Worm (Caenorhabditis elegans) whole organism, L1 larva: Measurements from ENCODE around the gene fshr-1.

Experiments used
- C16A3.4 ChIP-seq: fragments of 150-350 bp; optimal IDR thresholded peaks from 2 replicates; lab custom pipeline; 2014; ENCODE audit warnings: missing biosample characterization, missing genetic modification characterization
- C34B4.2 ChIP-seq: sonication (generic microtip); optimal IDR thresholded peaks from 2 replicates; lab custom pipeline; 2017; ENCODE audit warnings: mild to moderate bottlenecking, missing genetic modification characterization, missing compliant biosample characterization
- F16B12.6 ChIP-seq: fragments of 150-350 bp; optimal IDR thresholded peaks from 2 replicates; lab custom pipeline; 2014; ENCODE audit warnings: missing biosample characterization, missing genetic modification characterization
- Y116A8C.19 ChIP-seq: sonication (generic microtip); optimal IDR thresholded peaks from 2 replicates; lab custom pipeline; 2016; ENCODE audit warnings: missing compliant biosample characterization, missing genetic modification characterization, borderline replicate concordance
- aha-1 ChIP-seq: fragments of 150-350 bp; optimal IDR thresholded peaks from 2 replicates; lab custom pipeline; 2014; ENCODE audit warnings: missing biosample characterization, missing genetic modification characterization
- alr-1 ChIP-seq: fragments of 200-800 bp; sonication (Bioruptor generic); optimal IDR thresholded peaks from 2 replicates; lab custom pipeline; 2018; ENCODE audit warnings: borderline replicate concordance, mild to moderate bottlenecking, missing genetic modification characterization, missing compliant biosample characterization
- aly-2 ChIP-seq: fragments of 150-350 bp; optimal IDR thresholded peaks from 2 replicates; lab custom pipeline; 2014; ENCODE audit warnings: missing biosample characterization, missing genetic modification characterization
- ceh-63 ChIP-seq: fragments of 200-800 bp; sonication (Bioruptor generic); optimal IDR thresholded peaks from 2 replicates; lab custom pipeline; 2018; ENCODE audit warnings: mild to moderate bottlenecking, missing genetic modification characterization, missing compliant biosample characterization
- ceh-8 ChIP-seq: fragments of 200-800 bp; sonication (Bioruptor generic); optimal IDR thresholded peaks from 2 replicates; lab custom pipeline; 2018; ENCODE audit warnings: mild to moderate bottlenecking, missing genetic modification characterization, moderate library complexity, missing compliant biosample characterization
- ceh-82 ChIP-seq, 3 experiments: fragments of 150-350 bp in 1 of 3; sonication (generic microtip) in 2 of 3; optimal IDR thresholded peaks; 2 replicates each; lab custom pipeline; 2014 to 2017; ENCODE audit warnings: missing biosample characterization in 3 of 3, missing genetic modification characterization in 3 of 3
- ces-1 ChIP-seq: fragments of 150-350 bp; optimal IDR thresholded peaks from 2 replicates; lab custom pipeline; 2014; ENCODE audit warnings: missing biosample characterization, missing genetic modification reagents, missing genetic modification characterization
- dsc-1 ChIP-seq: sonication (generic microtip); optimal IDR thresholded peaks from 2 replicates; lab custom pipeline; 2016; ENCODE audit warnings: mild to moderate bottlenecking, missing genetic modification characterization, missing compliant biosample characterization
- efl-1 ChIP-seq, 4 experiments: fragments of 150-350 bp; optimal IDR thresholded peaks in 3 of 4; peaks in 1 of 4; 1 replicate in 1 of 4; 2 replicates in 3 of 4; lab custom pipeline; 2014; ENCODE audit warnings: missing biosample characterization in 2 of 4, missing genetic modification characterization in 2 of 4, missing genetic modification reagents in 2 of 4
- efl-3 ChIP-seq: fragments of 200-800 bp; sonication (Bioruptor generic); optimal IDR thresholded peaks from 2 replicates; lab custom pipeline; 2018; ENCODE audit warnings: mild to moderate bottlenecking, missing genetic modification characterization, missing compliant biosample characterization
- ets-5 ChIP-seq: fragments of 200-800 bp; sonication (Bioruptor generic); IDR thresholded peaks from 2 replicates; pipeline ENCODE4 v1.3.6; 2022; ENCODE audit warnings: missing genetic modification characterization, missing compliant biosample characterization
- fkh-10 ChIP-seq: sonication (generic microtip); optimal IDR thresholded peaks from 2 replicates; lab custom pipeline; 2017; ENCODE audit warnings: missing biosample characterization, missing genetic modification reagents, missing genetic modification characterization
- fos-1 ChIP-seq: fragments of 150-350 bp; optimal IDR thresholded peaks from 2 replicates; lab custom pipeline; 2014; ENCODE audit warnings: missing biosample characterization, missing genetic modification characterization
- grh-1 ChIP-seq: fragments of 200-800 bp; sonication (Bioruptor generic); IDR thresholded peaks from 2 replicates; pipeline ENCODE4 v1.3.6; 2022; ENCODE audit warnings: missing genetic modification reagents, missing genetic modification characterization, missing compliant biosample characterization
- hlh-17 ChIP-seq: fragments of 200-800 bp; sonication (Bioruptor generic); optimal IDR thresholded peaks from 2 replicates; lab custom pipeline; 2018; ENCODE audit warnings: missing genetic modification characterization, mild to moderate bottlenecking, missing compliant biosample characterization, moderate library complexity, borderline replicate concordance
- hpl-2 ChIP-seq: fragments of 150-350 bp; optimal IDR thresholded peaks from 2 replicates; lab custom pipeline; 2014; ENCODE audit warnings: missing biosample characterization, missing genetic modification reagents, missing genetic modification characterization
- isw-1 ChIP-seq: fragments of 200-800 bp; sonication (Bioruptor generic); IDR thresholded peaks from 2 replicates; pipeline ENCODE4 v1.3.6; 2022; ENCODE audit warnings: missing genetic modification characterization, missing compliant biosample characterization
- jun-1 ChIP-seq: fragments of 150-350 bp; optimal IDR thresholded peaks from 2 replicates; lab custom pipeline; 2014; ENCODE audit warnings: missing biosample characterization, missing genetic modification reagents, missing genetic modification characterization
- lin-14 ChIP-seq: fragments of 200-800 bp; sonication (Bioruptor generic); optimal IDR thresholded peaks from 2 replicates; lab custom pipeline; 2018; ENCODE audit warnings: mild to moderate bottlenecking, missing genetic modification characterization, moderate library complexity, missing compliant biosample characterization
- lin-15B ChIP-seq: fragments of 150-350 bp; sonication (generic microtip); optimal IDR thresholded peaks from 3 replicates; lab custom pipeline; 2014; ENCODE audit warnings: missing biosample characterization, missing genetic modification characterization
- lin-39 ChIP-seq: fragments of 150-350 bp; optimal IDR thresholded peaks from 2 replicates; lab custom pipeline; 2014; ENCODE audit warnings: missing biosample characterization, missing genetic modification reagents, missing genetic modification characterization
- lir-3 ChIP-seq: sonication (generic microtip); optimal IDR thresholded peaks from 2 replicates; lab custom pipeline; 2016; ENCODE audit warnings: mild to moderate bottlenecking, missing genetic modification characterization, moderate library complexity, missing compliant biosample characterization; ENCODE audit not compliant: poor library complexity
- mdl-1 ChIP-seq, 2 experiments: fragments of 150-350 bp; optimal IDR thresholded peaks; 2 replicates each; lab custom pipeline; 2014 to 2017; ENCODE audit warnings: missing biosample characterization in 2 of 2, missing genetic modification characterization in 2 of 2, inconsistent platforms in 1 of 2
- mep-1 ChIP-seq: fragments of 150-350 bp; optimal IDR thresholded peaks from 2 replicates; lab custom pipeline; 2014; ENCODE audit warnings: missing biosample characterization, missing genetic modification characterization
- nhr-11 ChIP-seq: fragments of 150-350 bp; optimal IDR thresholded peaks from 2 replicates; lab custom pipeline; 2014; ENCODE audit warnings: missing biosample characterization, missing genetic modification characterization
- nhr-12 ChIP-seq: sonication (generic microtip); optimal IDR thresholded peaks from 2 replicates; lab custom pipeline; 2017; ENCODE audit warnings: missing biosample characterization, missing genetic modification characterization
- nhr-19 ChIP-seq: fragments of 200-800 bp; sonication (Bioruptor generic); conservative IDR thresholded peaks from 2 replicates; pipeline ENCODE4 v1.3.6; 2022; ENCODE audit warnings: missing genetic modification characterization, missing compliant biosample characterization
- nhr-20 ChIP-seq: sonication (generic microtip); optimal IDR thresholded peaks from 2 replicates; lab custom pipeline; 2016; ENCODE audit warnings: mild to moderate bottlenecking, missing genetic modification characterization, missing compliant biosample characterization
- nhr-28 ChIP-seq: fragments of 150-350 bp; optimal IDR thresholded peaks from 2 replicates; lab custom pipeline; 2014; ENCODE audit warnings: missing biosample characterization, missing genetic modification characterization
- nhr-47 ChIP-seq: sonication (generic microtip); optimal IDR thresholded peaks from 2 replicates; lab custom pipeline; 2016; ENCODE audit warnings: mild to moderate bottlenecking, missing genetic modification characterization, moderate library complexity, missing compliant biosample characterization
- nhr-76 ChIP-seq: sonication (generic microtip); optimal IDR thresholded peaks from 2 replicates; lab custom pipeline; 2017; ENCODE audit warnings: missing biosample characterization, missing genetic modification characterization
- nhr-77 ChIP-seq: fragments of 150-350 bp; optimal IDR thresholded peaks from 2 replicates; lab custom pipeline; 2014; ENCODE audit warnings: missing biosample characterization, missing genetic modification characterization
- nhr-85 ChIP-seq: sonication (generic microtip); peaks from one replicate; lab custom pipeline; 2016; ENCODE audit warnings: missing genetic modification characterization, inconsistent platforms, missing compliant biosample characterization
- nhr-90 ChIP-seq: sonication (generic microtip); optimal IDR thresholded peaks from 2 replicates; lab custom pipeline; 2016; ENCODE audit warnings: mild to moderate bottlenecking, missing genetic modification characterization, missing compliant biosample characterization; ENCODE audit not compliant: poor library complexity
- pag-3 ChIP-seq: sonication (generic microtip); optimal IDR thresholded peaks from 2 replicates; lab custom pipeline; 2017; ENCODE audit warnings: missing genetic modification characterization, mild to moderate bottlenecking, missing compliant biosample characterization, antibody characterized with exemption, borderline replicate concordance; ENCODE audit not compliant: insufficient read depth
- pqm-1 ChIP-seq: sonication (generic microtip); optimal IDR thresholded peaks from 3 replicates; lab custom pipeline; 2017; ENCODE audit warnings: missing biosample characterization, missing genetic modification characterization
- rnt-1 ChIP-seq: sonication (generic microtip); optimal IDR thresholded peaks from 2 replicates; lab custom pipeline; 2016; ENCODE audit warnings: mild to moderate bottlenecking, missing genetic modification characterization, moderate library complexity, missing compliant biosample characterization
- skn-1 ChIP-seq: fragments of 150-350 bp; optimal IDR thresholded peaks from 2 replicates; lab custom pipeline; 2014; ENCODE audit warnings: missing biosample characterization, missing genetic modification characterization
- snpc-4 ChIP-seq: fragments of 150-350 bp; optimal IDR thresholded peaks from 2 replicates; lab custom pipeline; 2014; ENCODE audit warnings: missing biosample characterization, missing genetic modification characterization
- snu-23 ChIP-seq: sonication (generic microtip); optimal IDR thresholded peaks from 2 replicates; lab custom pipeline; 2016; ENCODE audit warnings: missing genetic modification characterization, missing compliant biosample characterization
- sox-4 ChIP-seq: sonication (generic microtip); optimal IDR thresholded peaks from 2 replicates; lab custom pipeline; 2016; ENCODE audit warnings: missing genetic modification characterization, missing compliant biosample characterization
- tlp-1 ChIP-seq: fragments of 150-350 bp; optimal IDR thresholded peaks from 2 replicates; lab custom pipeline; 2014; ENCODE audit warnings: missing biosample characterization, missing genetic modification characterization
- unc-130 ChIP-seq: fragments of 150-350 bp; optimal IDR thresholded peaks from 2 replicates; lab custom pipeline; 2017; ENCODE audit warnings: missing biosample characterization, missing genetic modification characterization, inconsistent platforms
- unc-86 ChIP-seq: sonication (generic microtip); optimal IDR thresholded peaks from 2 replicates; lab custom pipeline; 2016; ENCODE audit warnings: missing genetic modification characterization, missing compliant biosample characterization
- xbp-1 ChIP-seq: sonication (generic microtip); optimal IDR thresholded peaks from 2 replicates; lab custom pipeline; 2016; ENCODE audit warnings: missing genetic modification characterization, missing compliant biosample characterization
- zag-1 ChIP-seq: fragments of 150-350 bp; optimal IDR thresholded peaks from 2 replicates; lab custom pipeline; 2014; ENCODE audit warnings: missing biosample characterization, missing genetic modification characterization
- ztf-4 ChIP-seq: fragments of 150-350 bp; optimal IDR thresholded peaks from 2 replicates; lab custom pipeline; 2014; ENCODE audit warnings: missing biosample characterization, missing genetic modification characterization

Gene fshr-1

DNA sequence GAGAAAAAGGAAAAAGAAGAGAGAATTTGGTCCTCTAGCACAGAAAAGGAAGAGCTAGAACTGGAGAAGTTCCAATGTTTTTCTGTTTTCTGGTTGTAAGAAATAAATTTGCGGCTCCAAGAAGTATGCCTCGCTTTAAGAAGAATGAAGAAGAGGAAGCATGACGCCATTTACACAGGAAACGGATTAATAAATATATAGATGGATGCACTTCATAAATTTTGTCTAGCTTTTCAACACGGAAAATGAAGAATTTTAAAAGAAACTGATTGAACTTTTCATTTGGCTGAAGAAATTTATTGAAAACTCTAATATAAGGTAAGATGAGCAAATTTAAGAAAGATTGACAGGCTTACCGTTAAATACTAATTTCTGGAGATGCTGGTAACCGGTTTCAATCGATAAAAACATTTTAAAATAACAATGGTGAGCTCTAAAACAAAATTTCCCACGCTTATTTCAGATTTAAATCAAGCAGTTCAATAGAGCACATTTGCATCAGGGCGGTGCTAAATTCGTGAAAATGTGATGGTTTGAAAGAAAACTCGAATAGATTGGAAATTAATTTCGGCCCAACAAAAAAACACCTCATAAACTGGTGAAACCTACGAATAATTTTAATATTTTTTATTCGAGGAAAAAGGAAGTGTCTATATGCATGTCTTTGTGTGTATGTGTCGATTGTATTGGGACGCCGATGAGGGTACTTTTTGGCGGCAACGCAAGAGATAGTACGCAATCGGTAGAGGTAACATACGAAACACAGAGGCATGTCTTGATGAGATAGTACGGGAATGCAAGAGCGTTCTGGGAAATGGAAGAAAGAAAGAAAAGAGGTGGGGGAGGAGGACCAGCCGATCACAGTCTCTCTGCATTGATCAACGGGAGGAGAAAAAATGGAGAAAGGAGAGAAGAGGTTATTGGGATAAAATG lies 33.5 kb upstream of the fshr-1 start:
- TF ChIP-seq nhr-85 (peak; percentile 66), Y116A8C.19 (tag; lab: Kevin White, UChicago) (no peak), ceh-8 (GFP tag; lab: Kevin White, UChicago) (no peak), grh-1 (no peak), unc-130 (no peak), xbp-1 (tag; lab: Kevin White, UChicago) (peak; percentile 70), fos-1 (tag; lab: Kevin White, UChicago) (no peak), nhr-11 (no peak), lin-39 (tag; lab: Kevin White, UChicago) (no peak), F16B12.6 (tag; lab: Kevin White, UChicago) (no peak), tlp-1 (tag; lab: Kevin White, UChicago) (no peak), ceh-82 (tag; optimal IDR thresholded peaks at IDR 0.05; lab: Kevin White, UChicago) (no peak), efl-1 (optimal IDR thresholded peaks at IDR 0.05; lab: Kevin White, UChicago) (peak; percentile 51 to 67), efl-1 (GFP tag; optimal IDR thresholded peaks at IDR 0.05 in 1 of 2; lab: Kevin White, UChicago) (peak; percentile 41 to 89), pqm-1 (tag; lab: Kevin White, UChicago) (no peak), lin-15B (tag; lab: Kevin White, UChicago) (no peak), ztf-4 (tag; lab: Kevin White, UChicago) (no peak), ets-5 (GFP tag; lab: Robert Waterston, UW) (no peak), nhr-47 (tag; lab: Kevin White, UChicago) (peak; percentile 32), nhr-90 (tag; lab: Kevin White, UChicago) (peak; percentile 9), ces-1 (GFP tag; lab: Kevin White, UChicago) (no peak), sox-4 (no peak), ceh-63 (GFP tag; lab: Kevin White, UChicago) (no peak), mep-1 (tag; lab: Kevin White, UChicago) (peak; percentile 64), alr-1 (no peak), snpc-4 (no peak), rnt-1 (tag; lab: Kevin White, UChicago) (peak; percentile 67), pag-3 (tag; lab: Kevin White, UChicago) (no peak), lin-14 (GFP tag; lab: Kevin White, UChicago) (peak; percentile 83), nhr-76 (tag; lab: Kevin White, UChicago) (no peak), aha-1 (tag; lab: Kevin White, UChicago) (no peak), dsc-1 (tag; lab: Kevin White, UChicago) (peak; percentile 9), zag-1 (tag; lab: Kevin White, UChicago) (no peak), unc-86 (tag; lab: Kevin White, UChicago) (no peak), nhr-20 (tag; lab: Kevin White, UChicago) (peak; percentile 56), hlh-17 (no peak), lir-3 (tag; lab: Kevin White, UChicago) (no peak), C16A3.4 (tag; lab: Kevin White, UChicago) (no peak), skn-1 (tag; lab: Kevin White, UChicago) (no peak), hpl-2 (GFP tag; lab: Kevin White, UChicago) (no peak), snu-23 (GFP tag; lab: Kevin White, UChicago) (peak; percentile 61), aly-2 (tag; lab: Kevin White, UChicago) (no peak), isw-1 (GFP tag; lab: Robert Waterston, UW) (no peak), nhr-19 (GFP tag; lab: Robert Waterston, UW) (peak; percentile 42), nhr-77 (no peak), efl-3 (no peak), nhr-12 (tag; lab: Kevin White, UChicago) (no peak), C34B4.2 (tag; lab: Kevin White, UChicago) (no peak), mdl-1 (tag; optimal IDR thresholded peaks at IDR 0.05; lab: Kevin White, UChicago) (peak in 1 of 2 experiments; percentile 32), jun-1 (no peak), fkh-10 (GFP tag; lab: Kevin White, UChicago) (no peak), nhr-28 (no peak)
